Worm (Caenorhabditis elegans): ENCODE measurements around the gene dlc-1.

dlc-1 gene

ce11 chrIII:6415306-6415973, 48.1 kb downstream of the dlc-1 start, which contains the start of gene nas-4 (continued):
- TF ChIP-seq elt-2 (tag; optimal IDR thresholded peaks at IDR 0.05), result no peak
- no peak for TF ChIP-seq nhr-237 (tag; optimal IDR thresholded peaks at IDR 0.05)
- TF ChIP-seq efl-1 (optimal IDR thresholded peaks at IDR 0.05), result no peak
- TF ChIP-seq efl-1 (GFP tag; optimal IDR thresholded peaks at IDR 0.05 in 1 of 2), result no peak
- TF ChIP-seq swsn-7 (tag; optimal IDR thresholded peaks at IDR 0.05), result no peak
- TF ChIP-seq dpl-1 (GFP tag; optimal IDR thresholded peaks at IDR 0.05), result no peak
- no peak for TF ChIP-seq mab-9 (GFP tag; IDR thresholded peaks at IDR 0.05)
- TF ChIP-seq nhr-77 (tag; optimal IDR thresholded peaks at IDR 0.05), result no peak
- TF ChIP-seq rnt-1 (tag; optimal IDR thresholded peaks at IDR 0.05), result no peak
- peak; percentile 41 for TF ChIP-seq ztf-4 (tag; optimal IDR thresholded peaks at IDR 0.05)
- TF ChIP-seq aha-1 (tag; optimal IDR thresholded peaks at IDR 0.05), result no peak
- no peak for TF ChIP-seq zag-1 (tag; optimal IDR thresholded peaks at IDR 0.05)
- no peak for TF ChIP-seq nhr-84 (tag; optimal IDR thresholded peaks at IDR 0.05)
- TF ChIP-seq lin-13 (GFP tag; optimal IDR thresholded peaks at IDR 0.05), result no peak
- no peak for TF ChIP-seq pqm-1 (tag; optimal IDR thresholded peaks at IDR 0.05)
- peak; percentile 32; the same call in 1 of the 2 replicates for TF ChIP-seq grh-1 (GFP tag; IDR thresholded peaks at IDR 0.05)
- TF ChIP-seq lin-35 (GFP tag; optimal IDR thresholded peaks at IDR 0.05), result no peak
- no peak for TF ChIP-seq jun-1 (tag; optimal IDR thresholded peaks at IDR 0.05)
- TF ChIP-seq unc-130 (tag; optimal IDR thresholded peaks at IDR 0.05), result no peak
- no peak for TF ChIP-seq fkh-10 (GFP tag; optimal IDR thresholded peaks at IDR 0.05)
- TF ChIP-seq xbp-1 (tag; optimal IDR thresholded peaks at IDR 0.05), result no peak
- TF ChIP-seq nhr-12 (tag; optimal IDR thresholded peaks at IDR 0.05), result no peak
- TF ChIP-seq vab-15 (tag; optimal IDR thresholded peaks at IDR 0.05), result no peak
- no peak for TF ChIP-seq C34B4.2 (tag; optimal IDR thresholded peaks at IDR 0.05)
- no peak for TF ChIP-seq C16A3.4 (tag; optimal IDR thresholded peaks at IDR 0.05)
- TF ChIP-seq nhr-19 (GFP tag; conservative IDR thresholded peaks at IDR 0.05), result no peak
- TF ChIP-seq egl-13 (tag; optimal IDR thresholded peaks at IDR 0.05), result no peak
- TF ChIP-seq ces-1 (GFP tag; optimal IDR thresholded peaks at IDR 0.05), result no peak
- no peak for TF ChIP-seq skn-1 (tag; optimal IDR thresholded peaks at IDR 0.05)
- TF ChIP-seq nhr-47 (tag; optimal IDR thresholded peaks at IDR 0.05), result peak; percentile 42
- no peak for TF ChIP-seq fos-1 (tag; optimal IDR thresholded peaks at IDR 0.05)
- TF ChIP-seq sox-4 (tag; optimal IDR thresholded peaks at IDR 0.05), result no peak
- TF ChIP-seq ceh-90 (tag; optimal IDR thresholded peaks at IDR 0.05), result no peak
- TF ChIP-seq mep-1 (tag; optimal IDR thresholded peaks at IDR 0.05), result no peak
- TF ChIP-seq fkh-8 (tag; optimal IDR thresholded peaks at IDR 0.05), result no peak
- no peak for TF ChIP-seq pax-3 (tag; optimal IDR thresholded peaks at IDR 0.05)
- TF ChIP-seq F16B12.6 (tag; optimal IDR thresholded peaks at IDR 0.05), result no peak
- TF ChIP-seq dsc-1 (tag; optimal IDR thresholded peaks at IDR 0.05), result peak; percentile 7
- no peak for TF ChIP-seq irx-1 (tag; optimal IDR thresholded peaks at IDR 0.05)
- TF ChIP-seq sup-37 (GFP tag; optimal IDR thresholded peaks at IDR 0.05), result no peak
- no peak for TF ChIP-seq efl-3 (GFP tag; optimal IDR thresholded peaks at IDR 0.05)
- peak; percentile 39 for TF ChIP-seq aly-2 (tag; optimal IDR thresholded peaks at IDR 0.05)
- TF ChIP-seq nhr-20 (tag; optimal IDR thresholded peaks at IDR 0.05), result peak; percentile 5
- TF ChIP-seq egl-27 (tag; optimal IDR thresholded peaks at IDR 0.05), result no peak
- TF ChIP-seq unc-86 (tag; optimal IDR thresholded peaks at IDR 0.05), result no peak
- no peak for TF ChIP-seq lir-3 (tag; optimal IDR thresholded peaks at IDR 0.05; ENCODE audit: poor library complexity)
- TF ChIP-seq alr-1 (tag; optimal IDR thresholded peaks at IDR 0.05; ENCODE audit: borderline replicate concordance), result no peak
- peak; percentile 38 for TF ChIP-seq ama-1 (optimal IDR thresholded peaks at IDR 0.05)
- no peak for TF ChIP-seq mef-2 (tag; optimal IDR thresholded peaks at IDR 0.05)
- TF ChIP-seq ztf-11 (tag; optimal IDR thresholded peaks at IDR 0.05), result no peak
- no peak for TF ChIP-seq unc-30 (tag; optimal IDR thresholded peaks at IDR 0.05)
- TF ChIP-seq nhr-71 (tag; optimal IDR thresholded peaks at IDR 0.05), result peak; percentile 45
- TF ChIP-seq mdl-1 (tag; optimal IDR thresholded peaks at IDR 0.05), result no peak

Measured in whole organism, L1 larva.